Worm (Caenorhabditis elegans): ENCODE results near the gene T22F3.11.
"Not testable (repeated sequence)": the region's sequence is repeated elsewhere in the genome, so short reads cannot be mapped to it uniquely, and the experiment has no call there.

- not testable (repeated sequence) for TF ChIP-seq dao-5, him-1, W03F9.2 (tag; optimal IDR thresholded peaks at IDR 0.05)
Observed at ce11 chrV:3562824-3563223, 51.5 kb downstream of the T22F3.11 start, which contains the start of gene T24A6.16.
